Fruit fly (Drosophila melanogaster) whole organism, embryonic: Measurements from ENCODE around the gene RfC4.

ENCODE experiments used
- CG10274 ChIP-seq: fragments of 200-800 bp; sonication (Bioruptor generic); optimal IDR thresholded peaks from 3 replicates; lab custom pipeline; 2017; ENCODE audit warnings: missing biosample characterization, mild to moderate bottlenecking, missing genetic modification characterization
- CG14050 ChIP-seq: fragments of 200-800 bp; sonication (Bioruptor generic); IDR thresholded peaks from 3 replicates; pipeline ENCODE4 v1.3.6; 2022; ENCODE audit warnings: missing biosample characterization, missing genetic modification characterization
- CG4730 ChIP-seq: fragments of 200-800 bp; sonication (Bioruptor generic); IDR thresholded peaks from 2 replicates; pipeline ENCODE4 v1.3.6; 2022; ENCODE audit warnings: missing biosample characterization, missing genetic modification characterization
- CG6254 ChIP-seq: fragments of 200-800 bp; sonication (Bioruptor generic); optimal IDR thresholded peaks from 3 replicates; lab custom pipeline; 2017; ENCODE audit warnings: mild to moderate bottlenecking, missing biosample characterization, missing genetic modification reagents, missing genetic modification characterization
- Hmr ChIP-seq: fragments of 200-800 bp; sonication (Bioruptor generic); optimal IDR thresholded peaks from 3 replicates; lab custom pipeline; 2017; ENCODE audit warnings: mild to moderate bottlenecking, missing biosample characterization, missing genetic modification reagents, missing genetic modification characterization
- Hr39 ChIP-seq: fragments of >200 bp; optimal IDR thresholded peaks from 2 replicates; lab custom pipeline; 2017
- Lpt ChIP-seq: fragments of >200 bp; optimal IDR thresholded peaks from 2 replicates; lab custom pipeline; 2018; ENCODE audit warnings: missing biosample characterization, missing genetic modification characterization
- aop ChIP-seq: fragments of 200-800 bp; sonication (Bioruptor generic); IDR thresholded peaks from 2 replicates; pipeline ENCODE4 v1.3.6; 2022; ENCODE audit warnings: missing biosample characterization, missing genetic modification characterization
- caup ChIP-seq: fragments of 200-800 bp; sonication (Bioruptor generic); optimal IDR thresholded peaks from 3 replicates; lab custom pipeline; 2017; ENCODE audit warnings: missing biosample characterization, mild to moderate bottlenecking, missing genetic modification characterization, moderate library complexity; ENCODE audit not compliant: severe bottlenecking
- dmrt99B ChIP-seq: fragments of 200-800 bp; sonication (Bioruptor generic); optimal IDR thresholded peaks from 2 replicates; lab custom pipeline; 2018; ENCODE audit warnings: missing biosample characterization, mild to moderate bottlenecking, missing genetic modification characterization, moderate library complexity
- ftz-f1 ChIP-seq: fragments of 200-800 bp; sonication (Bioruptor generic); optimal IDR thresholded peaks from 2 replicates; lab custom pipeline; 2016; ENCODE audit warnings: missing biosample characterization, missing genetic modification characterization
- hb ChIP-seq: fragments of 200-800 bp; sonication (Bioruptor generic); IDR thresholded peaks from 3 replicates; pipeline ENCODE4 v1.3.6; 2022; ENCODE audit warnings: missing biosample characterization, missing genetic modification characterization; ENCODE audit not compliant: partially characterized antibody
- hth ChIP-seq: fragments of >200 bp; optimal IDR thresholded peaks from 2 replicates; lab custom pipeline; 2017; ENCODE audit warnings: inconsistent platforms
- sens-2 ChIP-seq: fragments of 200-800 bp; sonication (Bioruptor generic); IDR thresholded peaks from 2 replicates; pipeline ENCODE4 v1.3.6; 2022; ENCODE audit warnings: missing biosample characterization, missing genetic modification characterization

dm6 chr3L:4107120-4107519 lies 28.7 kb downstream of the RfC4 start:
- TF ChIP-seq caup (GFP tag; lab: Kevin White, UChicago) (no peak), CG14050 (GFP tag; lab: Robert Waterston, UW) (no peak), aop (no peak), CG6254 (GFP tag; lab: Kevin White, UChicago) (no peak), Hr39 (lab: Kevin White, UChicago) (no peak), hth (no peak), CG10274 (GFP tag; lab: Kevin White, UChicago) (no peak), dmrt99B (tag; lab: Kevin White, UChicago) (no peak), Lpt (GFP tag; lab: Kevin White, UChicago) (no peak), ftz-f1 (GFP tag; lab: Kevin White, UChicago) (no peak), Hmr (GFP tag; lab: Kevin White, UChicago) (no peak), sens-2 (GFP tag; lab: Robert Waterston, UW) (no peak), CG4730 (GFP tag; lab: Robert Waterston, UW) (no peak), hb (no peak)
